Fruit fly (Drosophila melanogaster) whole organism, wandering third instar larva: ENCODE results near the gene CG32544.

Experiments used
- CG32264 ChIP-seq: fragments of 200-800 bp; sonication (Bioruptor generic); optimal IDR thresholded peaks from 2 replicates; lab custom pipeline; 2016; ENCODE audit warnings: missing biosample characterization, missing genetic modification characterization
- Dif ChIP-seq: fragments of 200-275, 200-300 bp; sonication (Bioruptor generic); optimal IDR thresholded peaks from 2 replicates; lab custom pipeline; 2018; ENCODE audit warnings: missing biosample characterization, missing genetic modification characterization; ENCODE audit not compliant: partially characterized antibody
- HLH106 ChIP-seq: fragments of 200-800 bp; optimal IDR thresholded peaks from 3 replicates; lab custom pipeline; 2019; ENCODE audit warnings: missing biosample characterization, mild to moderate bottlenecking, missing genetic modification characterization, moderate library complexity
- N ChIP-seq: fragments of >200 bp; optimal IDR thresholded peaks from 2 replicates; lab custom pipeline; 2018; ENCODE audit warnings: missing biosample characterization, missing external identifiers, missing genetic modification characterization
- Sp1 ChIP-seq: fragments of 200-800 bp; sonication (Bioruptor generic); optimal IDR thresholded peaks from 3 replicates; lab custom pipeline; 2019; ENCODE audit warnings: missing biosample characterization, mild to moderate bottlenecking, missing genetic modification characterization, moderate library complexity
- br ChIP-seq: fragments of 200-800 bp; sonication (Bioruptor generic); optimal IDR thresholded peaks from 2 replicates; lab custom pipeline; 2016; ENCODE audit warnings: missing biosample characterization, missing genetic modification characterization
- foxo ChIP-seq, 2 experiments: fragments of 200-800 bp; sonication (Bioruptor generic); optimal IDR thresholded peaks; 2 replicates in 1 of 2; 3 replicates in 1 of 2; lab custom pipeline; 2016 to 2017; ENCODE audit warnings: missing biosample characterization in 2 of 2, missing genetic modification characterization in 2 of 2
- fru ChIP-seq: fragments of 200-800 bp; sonication (Bioruptor generic); optimal IDR thresholded peaks from 3 replicates; lab custom pipeline; 2016; ENCODE audit warnings: missing biosample characterization, mild to moderate bottlenecking, missing genetic modification characterization
- lola ChIP-seq: fragments of >200 bp; optimal IDR thresholded peaks from 2 replicates; lab custom pipeline; 2017; ENCODE audit warnings: missing biosample characterization, missing genetic modification characterization
- psq ChIP-seq: fragments of 200-800 bp; sonication (Bioruptor generic); optimal IDR thresholded peaks from 3 replicates; lab custom pipeline; 2017; ENCODE audit warnings: missing biosample characterization, mild to moderate bottlenecking, missing genetic modification characterization, moderate library complexity
- sv ChIP-seq: fragments of 200-800 bp; sonication (Bioruptor generic); optimal IDR thresholded peaks from 3 replicates; lab custom pipeline; 2016; ENCODE audit warnings: missing biosample characterization, missing genetic modification characterization
- usp ChIP-seq: fragments of >200 bp; optimal IDR thresholded peaks from 2 replicates; lab custom pipeline; 2017; ENCODE audit warnings: missing biosample characterization, missing genetic modification characterization

dm6 chrX:18838470-18838869 is 21.6 kb upstream of the CG32544 start:
- TF ChIP-seq Dif (GFP tag; lab: Kevin White, UChicago) (no peak), foxo (GFP tag; optimal IDR thresholded peaks at IDR 0.05; lab: Kevin White, UChicago) (no peak), br (GFP tag; lab: Kevin White, UChicago) (no peak), usp (GFP tag; lab: Kevin White, UChicago) (no peak), HLH106 (tag; lab: Kevin White, UChicago) (no peak), Sp1 (GFP tag; lab: Kevin White, UChicago) (no peak), psq (no peak), CG32264 (GFP tag; lab: Kevin White, UChicago) (no peak), fru (GFP tag; lab: Kevin White, UChicago) (no peak), N (GFP tag; lab: Kevin White, UChicago) (no peak), sv (GFP tag; lab: Kevin White, UChicago) (no peak), lola (GFP tag; lab: Kevin White, UChicago) (no peak)
